Fruit fly (Drosophila melanogaster) whole organism, prepupa: ENCODE results near the gene CG7695.

Experiments
- Blimp-1 ChIP-seq: fragments of 200-800 bp; sonication (Bioruptor generic); optimal IDR thresholded peaks from 3 replicates; lab custom pipeline; 2017; ENCODE audit warnings: missing biosample characterization, missing genetic modification characterization, mild to moderate bottlenecking, moderate library complexity, missing genetic modification reagents
- CG10631 ChIP-seq: fragments of 200-800 bp; sonication (Bioruptor generic); optimal IDR thresholded peaks from 2 replicates; lab custom pipeline; 2016; ENCODE audit warnings: missing biosample characterization, missing genetic modification characterization
- CG10669 ChIP-seq: fragments of 200-800 bp; sonication (Bioruptor generic); optimal IDR thresholded peaks from 3 replicates; lab custom pipeline; 2018; ENCODE audit warnings: missing biosample characterization, mild to moderate bottlenecking, missing genetic modification characterization, moderate library complexity
- CG11762 ChIP-seq: fragments of 200-800 bp; sonication (Bioruptor generic); optimal IDR thresholded peaks from 3 replicates; lab custom pipeline; 2016; ENCODE audit warnings: missing biosample characterization, missing genetic modification characterization; ENCODE audit not compliant: insufficient read depth
- CG1621 ChIP-seq: fragments of 200-800 bp; sonication (Bioruptor generic); optimal IDR thresholded peaks from 3 replicates; lab custom pipeline; 2018; ENCODE audit warnings: missing biosample characterization, mild to moderate bottlenecking, missing genetic modification characterization
- CG16779 ChIP-seq: fragments of 200-800 bp; sonication (Bioruptor generic); optimal IDR thresholded peaks from 3 replicates; lab custom pipeline; 2017; ENCODE audit warnings: missing biosample characterization, mild to moderate bottlenecking, missing genetic modification characterization
- CG31627 ChIP-seq: fragments of 200-800 bp; sonication (Bioruptor generic); optimal IDR thresholded peaks from 3 replicates; lab custom pipeline; 2016; ENCODE audit warnings: missing biosample characterization, missing genetic modification characterization
- CG32006 ChIP-seq: fragments of 200-800 bp; sonication (Bioruptor generic); optimal IDR thresholded peaks from 3 replicates; lab custom pipeline; 2017; ENCODE audit warnings: missing biosample characterization, mild to moderate bottlenecking, missing genetic modification characterization
- CG34406 ChIP-seq: fragments of 200-800 bp; sonication (Bioruptor generic); optimal IDR thresholded peaks from 3 replicates; lab custom pipeline; 2016; ENCODE audit warnings: missing biosample characterization, missing genetic modification characterization
- CG4318 ChIP-seq: fragments of 200-800 bp; sonication (Bioruptor generic); optimal IDR thresholded peaks from 3 replicates; lab custom pipeline; 2017; ENCODE audit warnings: missing biosample characterization, mild to moderate bottlenecking, missing genetic modification characterization
- CG6163 ChIP-seq: fragments of 200-800 bp; sonication (Bioruptor generic); IDR thresholded peaks from 3 replicates; pipeline ENCODE4 v1.3.6; 2022; ENCODE audit warnings: missing biosample characterization, missing genetic modification characterization
- CG6792 ChIP-seq: fragments of 200-800 bp; sonication (Bioruptor generic); optimal IDR thresholded peaks from 3 replicates; lab custom pipeline; 2016; ENCODE audit warnings: missing biosample characterization, missing genetic modification characterization
- CG8119 ChIP-seq: fragments of 200-800 bp; sonication (Bioruptor generic); IDR thresholded peaks from 3 replicates; pipeline ENCODE4 v1.3.6; 2022; ENCODE audit warnings: missing biosample characterization, missing genetic modification characterization
- CG9139 ChIP-seq: fragments of 200-800 bp; sonication (Bioruptor generic); optimal IDR thresholded peaks from 3 replicates; lab custom pipeline; 2017; ENCODE audit warnings: missing biosample characterization, mild to moderate bottlenecking, missing genetic modification characterization
- Eip75B ChIP-seq: fragments of 200-800 bp; sonication (Bioruptor generic); optimal IDR thresholded peaks from 3 replicates; lab custom pipeline; 2016; ENCODE audit warnings: missing biosample characterization, missing genetic modification characterization
- Ets21C ChIP-seq: fragments of 200-800 bp; sonication (Bioruptor generic); optimal IDR thresholded peaks from 3 replicates; lab custom pipeline; 2016; ENCODE audit warnings: missing biosample characterization, missing genetic modification characterization
- Hr38 ChIP-seq: sonication (Bioruptor generic); optimal IDR thresholded peaks from 2 replicates; lab custom pipeline; 2016; ENCODE audit warnings: missing biosample characterization, missing genetic modification characterization
- Lpt ChIP-seq: fragments of 200-800 bp; sonication (Bioruptor generic); optimal IDR thresholded peaks from 3 replicates; lab custom pipeline; 2016; ENCODE audit warnings: missing biosample characterization, missing genetic modification characterization
- Met ChIP-seq: fragments of 200-800 bp; sonication (Bioruptor generic); optimal IDR thresholded peaks from 3 replicates; lab custom pipeline; 2016; ENCODE audit warnings: missing biosample characterization, missing genetic modification characterization
- Sox14 ChIP-seq: fragments of 200-800 bp; sonication (Bioruptor generic); optimal IDR thresholded peaks from 3 replicates; lab custom pipeline; 2016; ENCODE audit warnings: missing biosample characterization, missing genetic modification characterization
- Sox15 ChIP-seq: fragments of 200-800 bp; sonication (Bioruptor generic); optimal IDR thresholded peaks from 3 replicates; lab custom pipeline; 2016; ENCODE audit warnings: missing biosample characterization, missing genetic modification characterization
- cyc ChIP-seq: fragments of 200-800 bp; sonication (Bioruptor generic); optimal IDR thresholded peaks from 3 replicates; lab custom pipeline; 2016; ENCODE audit warnings: missing biosample characterization, missing genetic modification characterization
- dac ChIP-seq: fragments of 200-800 bp; sonication (Bioruptor generic); optimal IDR thresholded peaks from 2 replicates; lab custom pipeline; 2017; ENCODE audit warnings: missing biosample characterization, mild to moderate bottlenecking, missing genetic modification characterization
- dsx ChIP-seq: fragments of 200-800 bp; optimal IDR thresholded peaks from 3 replicates; lab custom pipeline; 2019; ENCODE audit warnings: missing biosample characterization, mild to moderate bottlenecking, missing genetic modification characterization, moderate library complexity; ENCODE audit not compliant: poor library complexity, severe bottlenecking
- esn ChIP-seq: fragments of 200-800 bp; sonication (Bioruptor generic); optimal IDR thresholded peaks from 2 replicates; lab custom pipeline; 2016; ENCODE audit warnings: missing biosample characterization, mild to moderate bottlenecking, missing genetic modification characterization, moderate library complexity
- fd59A ChIP-seq: fragments of 200-800 bp; sonication (Bioruptor generic); optimal IDR thresholded peaks from 2 replicates; lab custom pipeline; 2017; ENCODE audit warnings: missing biosample characterization, mild to moderate bottlenecking, missing genetic modification characterization, missing genetic modification reagents
- fd85E ChIP-seq: fragments of 200-800 bp; sonication (Bioruptor generic); optimal IDR thresholded peaks from 3 replicates; lab custom pipeline; 2016; ENCODE audit warnings: missing biosample characterization, missing genetic modification characterization
- fkh ChIP-seq: fragments of 200-800 bp; sonication (Bioruptor generic); optimal IDR thresholded peaks from 3 replicates; lab custom pipeline; 2017; ENCODE audit warnings: missing biosample characterization, mild to moderate bottlenecking, missing genetic modification characterization, moderate library complexity
- lz ChIP-seq: fragments of 200-800 bp; sonication (Bioruptor generic); optimal IDR thresholded peaks from 3 replicates; lab custom pipeline; 2016; ENCODE audit warnings: missing biosample characterization, missing genetic modification characterization
- net ChIP-seq: fragments of 200-800 bp; sonication (Bioruptor generic); optimal IDR thresholded peaks from 3 replicates; lab custom pipeline; 2016; ENCODE audit warnings: missing biosample characterization, missing genetic modification characterization
- pdm3 ChIP-seq: fragments of 200-800 bp; sonication (Bioruptor generic); optimal IDR thresholded peaks from 3 replicates; lab custom pipeline; 2016; ENCODE audit warnings: missing biosample characterization, missing genetic modification characterization
- salr ChIP-seq, 2 experiments: fragments of 200-800 bp; sonication (Bioruptor generic); optimal IDR thresholded peaks; 3 replicates each; lab custom pipeline; 2016 to 2018; ENCODE audit warnings: missing biosample characterization in 2 of 2, missing genetic modification characterization in 2 of 2, mild to moderate bottlenecking in 1 of 2
- spab ChIP-seq: fragments of 200-800 bp; sonication (Bioruptor generic); optimal IDR thresholded peaks from 2 replicates; lab custom pipeline; 2017; ENCODE audit warnings: missing biosample characterization, mild to moderate bottlenecking, missing genetic modification characterization, missing genetic modification reagents
- svp ChIP-seq: fragments of 200-800 bp; sonication (Bioruptor generic); peaks from one replicate; lab custom pipeline; 2016; ENCODE audit warnings: missing biosample characterization, missing genetic modification characterization
- topi ChIP-seq: fragments of 200-800 bp; sonication (Bioruptor generic); optimal IDR thresholded peaks from 3 replicates; lab custom pipeline; 2016; ENCODE audit warnings: missing biosample characterization, missing genetic modification characterization
- vri ChIP-seq: fragments of 200-800 bp; sonication (Bioruptor generic); optimal IDR thresholded peaks from 3 replicates; lab custom pipeline; 2016; ENCODE audit warnings: missing biosample characterization, mild to moderate bottlenecking, missing genetic modification characterization

CG7695 gene

DNA sequence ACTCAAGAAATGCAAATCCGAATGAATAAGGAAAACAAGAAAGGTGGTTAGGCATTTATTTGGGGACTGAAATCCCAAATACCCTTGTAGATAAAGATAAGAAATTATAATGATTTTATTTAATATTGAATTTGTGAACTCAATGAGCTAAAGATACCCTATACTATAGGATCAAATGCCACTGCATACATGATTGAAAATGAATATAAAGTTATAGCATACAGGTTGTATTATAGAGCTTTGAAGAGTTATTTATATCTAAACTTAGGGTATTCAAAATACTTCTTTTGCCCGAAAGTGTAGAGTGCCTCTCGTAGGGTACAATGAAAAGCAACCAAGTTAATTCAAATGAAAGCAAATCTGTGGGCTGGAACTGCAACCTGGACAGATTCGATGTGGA, 1.3 kb downstream of the CG7695 start (continued):
- TF ChIP-seq Sox14 (GFP tag; lab: Kevin White, UChicago), result no peak
- no peak for TF ChIP-seq Sox15 (GFP tag; lab: Kevin White, UChicago)
- no peak for TF ChIP-seq CG10631 (GFP tag; lab: Kevin White, UChicago)
- no peak for TF ChIP-seq fd85E (GFP tag; lab: Kevin White, UChicago)
- TF ChIP-seq CG9139, result no peak
- TF ChIP-seq CG10669, result no peak
- peak; percentile 19 for TF ChIP-seq Lpt (GFP tag; lab: Kevin White, UChicago)
- TF ChIP-seq topi, result no peak
- TF ChIP-seq pdm3, result no peak
- no peak for TF ChIP-seq Met (GFP tag; lab: Kevin White, UChicago)
- TF ChIP-seq esn, result no peak
- TF ChIP-seq CG11762 (GFP tag; lab: Kevin White, UChicago), result no peak
- TF ChIP-seq lz (GFP tag; lab: Kevin White, UChicago), result no peak
- TF ChIP-seq CG32006 (GFP tag; lab: Kevin White, UChicago), result peak; percentile 63
- no peak for TF ChIP-seq vri (GFP tag; lab: Kevin White, UChicago)
- no peak for TF ChIP-seq spab (GFP tag; lab: Kevin White, UChicago)
- TF ChIP-seq CG31627 (GFP tag; lab: Kevin White, UChicago), result no peak
- no peak for TF ChIP-seq CG34406 (GFP tag; lab: Kevin White, UChicago)
- no peak for TF ChIP-seq dac (GFP tag; lab: Kevin White, UChicago)
- no peak for TF ChIP-seq Blimp-1
- no peak for TF ChIP-seq svp (GFP tag; lab: Kevin White, UChicago)
- TF ChIP-seq CG16779 (tag; lab: Kevin White, UChicago), result no peak
- no peak for TF ChIP-seq cyc (GFP tag; lab: Kevin White, UChicago)
- TF ChIP-seq Ets21C, result no peak
- TF ChIP-seq Hr38 (GFP tag; lab: Kevin White, UChicago), result no peak

DNA sequence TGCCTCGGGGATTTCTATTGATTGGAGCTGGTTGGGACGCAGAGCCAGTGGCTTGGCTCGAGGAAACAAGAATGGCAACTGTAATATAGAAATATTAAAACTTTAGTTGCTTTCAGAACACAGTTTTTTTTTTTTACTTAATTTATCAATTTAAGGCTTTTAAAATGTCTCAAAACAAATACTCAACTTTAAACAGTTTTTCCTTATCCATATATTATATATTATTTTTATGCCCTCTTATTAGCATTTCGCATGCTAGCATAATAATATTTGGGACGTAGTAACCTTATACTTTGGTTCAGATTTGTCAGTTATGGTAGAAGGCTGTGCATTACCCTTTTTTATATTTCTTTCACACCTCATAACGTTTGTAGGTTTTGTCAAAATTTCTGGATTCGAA, 18.9 kb downstream of the CG7695 start, which contains the start of gene Tssk:
Gene Tssk, plus strand, starts transcription at position 301 of the 400 bp plus-strand sequence.
- TF ChIP-seq CG4318 (GFP tag; lab: Kevin White, UChicago) (no peak), CG10631 (GFP tag; lab: Kevin White, UChicago) (no peak), net (no peak), CG32006 (GFP tag; lab: Kevin White, UChicago) (no peak), Blimp-1 (no peak), CG6163 (GFP tag; lab: Robert Waterston, UW) (no peak), CG34406 (GFP tag; lab: Kevin White, UChicago) (no peak), CG8119 (GFP tag; lab: Robert Waterston, UW) (no peak), dsx (GFP tag; lab: Kevin White, UChicago) (no peak), salr (GFP tag; optimal IDR thresholded peaks at IDR 0.05; lab: Kevin White, UChicago) (no peak), fkh (GFP tag; lab: Kevin White, UChicago) (no peak)
- TF ChIP-seq, all 60 proteins: peak for 0

DNA sequence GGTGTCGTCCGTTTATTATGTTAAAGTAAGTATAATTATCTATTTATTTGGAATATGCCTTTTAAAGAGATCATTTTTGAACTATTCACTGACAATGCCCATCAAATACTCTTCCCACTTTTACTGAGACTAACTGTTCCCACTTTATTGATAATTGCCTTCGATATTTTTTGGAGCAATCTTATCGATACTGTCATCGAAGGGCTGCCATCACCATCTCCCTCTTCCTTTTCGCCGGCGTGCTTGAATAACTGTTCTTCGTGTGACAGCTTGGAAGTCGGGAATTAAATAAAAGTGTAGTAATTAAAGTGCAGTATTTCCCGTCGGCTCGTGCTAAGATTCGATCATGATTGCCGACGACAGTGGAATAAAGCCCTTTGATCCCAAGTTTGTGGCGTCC, 26.6 kb downstream of the CG7695 start, which contains the start of gene qin:
Gene qin, plus strand, starts transcription at position 274 of the 400 bp plus-strand sequence.
- TF ChIP-seq topi (no peak), CG6163 (GFP tag; lab: Robert Waterston, UW) (no peak), CG6792 (no peak), Lpt (GFP tag; lab: Kevin White, UChicago) (no peak), CG1621 (tag; lab: Kevin White, UChicago) (no peak), net (no peak), Eip75B (GFP tag; lab: Kevin White, UChicago) (no peak), Ets21C (no peak), CG32006 (GFP tag; lab: Kevin White, UChicago) (no peak), fd59A (GFP tag; lab: Kevin White, UChicago) (no peak), salr (GFP tag; optimal IDR thresholded peaks at IDR 0.05; lab: Kevin White, UChicago) (no peak), CG31627 (GFP tag; lab: Kevin White, UChicago) (no peak), vri (GFP tag; lab: Kevin White, UChicago) (no peak)
